Fruit fly (Drosophila melanogaster): ENCODE results near the gene Shawl.

Shawl gene

dm6 chr2L:9387240-9387672, 27.7 kb downstream of the Shawl start, which contains the start of gene Aldh (continued):
- no peak for TF ChIP-seq az2 (GFP tag; optimal IDR thresholded peaks at IDR 0.05)
- TF ChIP-seq CG11093 (GFP tag; IDR thresholded peaks at IDR 0.05) = no peak
- TF ChIP-seq Poxn (GFP tag; IDR thresholded peaks at IDR 0.05) = no peak
- no peak for TF ChIP-seq esg (GFP tag; conservative IDR thresholded peaks at IDR 0.05)
- no peak for TF ChIP-seq Dfd (GFP tag; optimal IDR thresholded peaks at IDR 0.05)
- TF ChIP-seq CG11456 (GFP tag; IDR thresholded peaks at IDR 0.05) = no peak
- TF ChIP-seq CG4360 (GFP tag; IDR thresholded peaks at IDR 0.05) = no peak
- TF ChIP-seq CG8944 (GFP tag; optimal IDR thresholded peaks at IDR 0.05) = no peak
- TF ChIP-seq Atf3 (GFP tag; optimal IDR thresholded peaks at IDR 0.05) = no peak
- peak; percentile 54 for TF ChIP-seq CG10543 (GFP tag; optimal IDR thresholded peaks at IDR 0.05)
- TF ChIP-seq CG2116 (GFP tag; optimal IDR thresholded peaks at IDR 0.05) = no peak
- no peak for TF ChIP-seq Antp (GFP tag; optimal IDR thresholded peaks at IDR 0.05)
- no peak for TF ChIP-seq CG10462 (GFP tag; optimal IDR thresholded peaks at IDR 0.05)
- no peak for TF ChIP-seq CG18764 (GFP tag; optimal IDR thresholded peaks at IDR 0.05)
- peak; percentile 32 for TF ChIP-seq fd3F (GFP tag; optimal IDR thresholded peaks at IDR 0.05)
- no peak for TF ChIP-seq CG12744 (GFP tag; optimal IDR thresholded peaks at IDR 0.05)
- no peak for TF ChIP-seq fd102C (GFP tag; optimal IDR thresholded peaks at IDR 0.05)
- no peak for TF ChIP-seq p53 (GFP tag; optimal IDR thresholded peaks at IDR 0.05)
- peak; percentile 53; the same call in 2 of the 3 replicates for TF ChIP-seq dysf (GFP tag; IDR thresholded peaks at IDR 0.05)
- TF ChIP-seq Neu2 (GFP tag; optimal IDR thresholded peaks at IDR 0.05; ENCODE audit: borderline replicate concordance) = no peak
- TF ChIP-seq CG1792 (GFP tag; optimal IDR thresholded peaks at IDR 0.05) = no peak
- no peak for TF ChIP-seq CG13123 (GFP tag; optimal IDR thresholded peaks at IDR 0.05)
- no peak for TF ChIP-seq sr (GFP tag; IDR thresholded peaks at IDR 0.05)
- TF ChIP-seq CG14014 (GFP tag; IDR thresholded peaks at IDR 0.05) = no peak
- TF ChIP-seq Jarid2 (GFP tag; optimal IDR thresholded peaks at IDR 0.05) = no peak
- TF ChIP-seq Doc3 (GFP tag; IDR thresholded peaks at IDR 0.05; ENCODE audit: partially characterized antibody) = no peak
- TF ChIP-seq CG14965 (GFP tag; optimal IDR thresholded peaks at IDR 0.05; ENCODE audit: borderline replicate concordance) = no peak
- TF ChIP-seq eyg (GFP tag; optimal IDR thresholded peaks at IDR 0.05) = no peak
- TF ChIP-seq fu2 (GFP tag; optimal IDR thresholded peaks at IDR 0.05) = no peak
- TF ChIP-seq CG33557 (GFP tag; optimal IDR thresholded peaks at IDR 0.05) = no peak
- peak; percentile 37 for TF ChIP-seq CG10209 (GFP tag; optimal IDR thresholded peaks at IDR 0.05)
- TF ChIP-seq Hr3 (GFP tag; optimal IDR thresholded peaks at IDR 0.05) = no peak
- TF ChIP-seq bcd (GFP tag; optimal IDR thresholded peaks at IDR 0.05) = peak; percentile 33
- TF ChIP-seq unpg (GFP tag; optimal IDR thresholded peaks at IDR 0.05) = no peak
- no peak for TF ChIP-seq CG7556 (GFP tag; optimal IDR thresholded peaks at IDR 0.05)
- TF ChIP-seq ap (GFP tag; IDR thresholded peaks at IDR 0.05) = no peak
- no peak for TF ChIP-seq CG13287 (GFP tag; IDR thresholded peaks at IDR 0.05; ENCODE audit: partially characterized antibody)
- no peak for TF ChIP-seq ewg (GFP tag; optimal IDR thresholded peaks at IDR 0.05)
- TF ChIP-seq CG10979 (tag; optimal IDR thresholded peaks at IDR 0.05) = no peak
- TF ChIP-seq gce (GFP tag; IDR thresholded peaks at IDR 0.05) = no peak
- TF ChIP-seq vnd (GFP tag; IDR thresholded peaks at IDR 0.05; ENCODE audit: partially characterized antibody) = no peak
- peak; percentile 75 for TF ChIP-seq CG2678 (tag; optimal IDR thresholded peaks at IDR 0.05)
- no peak for TF ChIP-seq ATbp (GFP tag; optimal IDR thresholded peaks at IDR 0.05)
- TF ChIP-seq chinmo (GFP tag; IDR thresholded peaks at IDR 0.05; ENCODE audit: partially characterized antibody) = no peak
- no peak for TF ChIP-seq Mrtf (GFP tag; IDR thresholded peaks at IDR 0.05)
- TF ChIP-seq Xrp1 (GFP tag; IDR thresholded peaks at IDR 0.05) = no peak
- no peak for TF ChIP-seq pfk (GFP tag; optimal IDR thresholded peaks at IDR 0.05)
- TF ChIP-seq CG11247 (GFP tag; IDR thresholded peaks at IDR 0.05) = no peak
- TF ChIP-seq CG3838 (GFP tag; optimal IDR thresholded peaks at IDR 0.05) = no peak
- TF ChIP-seq gem (tag; optimal IDR thresholded peaks at IDR 0.05) = peak; percentile 63
- no peak for TF ChIP-seq CG4707 (GFP tag; optimal IDR thresholded peaks at IDR 0.05)
- TF ChIP-seq dati (GFP tag; IDR thresholded peaks at IDR 0.05) = no peak
